Fruit fly (Drosophila melanogaster) whole organism, embryonic: ENCODE results near the gene CG5697.

Experiments used
- CG13287 ChIP-seq: fragments of 200-800 bp; sonication (Bioruptor generic); IDR thresholded peaks from 2 replicates; pipeline ENCODE4 v1.3.6; 2022; ENCODE audit warnings: missing biosample characterization, missing genetic modification characterization; ENCODE audit not compliant: partially characterized antibody
- CG1602 ChIP-seq: fragments of 200-800 bp; sonication (Bioruptor generic); optimal IDR thresholded peaks from 3 replicates; lab custom pipeline; 2016; ENCODE audit warnings: missing biosample characterization, missing genetic modification characterization
- CG1647 ChIP-seq: fragments of 200-800 bp; sonication (Bioruptor generic); optimal IDR thresholded peaks from 3 replicates; lab custom pipeline; 2016; ENCODE audit warnings: missing biosample characterization, missing genetic modification characterization
- CG42726 ChIP-seq: fragments of 200-800 bp; sonication (Bioruptor generic); IDR thresholded peaks from 2 replicates; pipeline ENCODE4 v1.3.6; 2022; ENCODE audit warnings: missing biosample characterization, missing genetic modification characterization; ENCODE audit not compliant: partially characterized antibody
- CG6683 ChIP-seq: fragments of 200-800 bp; sonication (Bioruptor generic); optimal IDR thresholded peaks from 2 replicates; lab custom pipeline; 2017; ENCODE audit warnings: missing biosample characterization, mild to moderate bottlenecking, missing genetic modification characterization, missing genetic modification reagents
- Dbx ChIP-seq: fragments of 200-800 bp; sonication (Bioruptor generic); IDR thresholded peaks from 3 replicates; pipeline ENCODE4 v1.3.6; 2022; ENCODE audit warnings: missing biosample characterization, missing genetic modification characterization
- Hsf ChIP-seq: fragments of 200-800 bp; sonication (Bioruptor generic); optimal IDR thresholded peaks from 3 replicates; lab custom pipeline; 2016; ENCODE audit warnings: missing biosample characterization, missing genetic modification characterization
- Neu2 ChIP-seq: fragments of 200-800 bp; sonication (Bioruptor generic); optimal IDR thresholded peaks from 3 replicates; lab custom pipeline; 2016; ENCODE audit warnings: missing biosample characterization, missing genetic modification characterization, borderline replicate concordance
- Side ChIP-seq: fragments of 200-800 bp; sonication (Bioruptor generic); optimal IDR thresholded peaks from 2 replicates; lab custom pipeline; 2016; ENCODE audit warnings: missing biosample characterization, missing genetic modification characterization
- Tbp ChIP-seq: fragments of >200 bp; optimal IDR thresholded peaks from 2 replicates; lab custom pipeline; 2018; ENCODE audit warnings: missing biosample characterization, missing genetic modification characterization
- fd64A ChIP-seq: fragments of 200-800 bp; sonication (Bioruptor generic); optimal IDR thresholded peaks from 3 replicates; lab custom pipeline; 2018; ENCODE audit warnings: missing biosample characterization, mild to moderate bottlenecking, missing genetic modification characterization
- fru ChIP-seq: fragments of >200 bp; optimal IDR thresholded peaks from 2 replicates; lab custom pipeline; 2017
- lilli ChIP-seq: fragments of 200-800 bp; sonication (Bioruptor generic); optimal IDR thresholded peaks from 3 replicates; lab custom pipeline; 2016; ENCODE audit warnings: missing biosample characterization, missing genetic modification characterization
- wor ChIP-seq: fragments of 200-800 bp; sonication (Bioruptor generic); IDR thresholded peaks from 2 replicates; pipeline ENCODE4 v1.3.6; 2022; ENCODE audit warnings: missing biosample characterization, missing genetic modification characterization

DNA sequence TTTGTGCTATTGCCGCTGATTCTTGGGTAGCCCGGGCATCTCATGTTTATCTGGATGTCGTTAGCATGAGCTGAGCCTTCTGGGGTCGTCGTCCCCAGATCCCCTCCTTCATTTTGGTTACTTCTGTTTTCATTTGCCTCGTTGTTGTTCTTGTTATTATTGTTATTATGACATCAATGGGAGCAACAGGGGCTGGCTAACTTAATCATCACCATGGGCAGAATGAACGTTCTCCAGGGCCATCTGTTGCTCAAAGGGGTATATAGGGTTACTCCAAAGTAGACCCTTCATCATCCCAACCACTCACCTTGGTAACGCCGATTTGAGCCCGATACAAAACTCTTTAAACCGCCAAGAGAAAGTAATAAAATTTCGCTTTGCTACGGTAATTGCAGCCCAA is 17.4 kb upstream of the CG5697 start:
- TF ChIP-seq wor (no peak), Tbp (GFP tag; lab: Kevin White, UChicago) (no peak), CG13287 (GFP tag; lab: Robert Waterston, UW) (no peak), Neu2 (no peak), Side (GFP tag; lab: Kevin White, UChicago) (no peak), Dbx (GFP tag; lab: Robert Waterston, UW) (no peak), CG1647 (GFP tag; lab: Kevin White, UChicago) (no peak), fd64A (GFP tag; lab: Kevin White, UChicago) (no peak), CG1602 (GFP tag; lab: Kevin White, UChicago) (no peak), fru (no peak), Hsf (GFP tag; lab: Kevin White, UChicago) (no peak), CG6683 (GFP tag; lab: Kevin White, UChicago) (no peak), CG42726 (GFP tag; lab: Robert Waterston, UW) (no peak), lilli (GFP tag; lab: Kevin White, UChicago) (no peak)
